Worm (Caenorhabditis elegans): Measurements from ENCODE around the gene col-147.

- TF ChIP-seq ztf-11 (tag; optimal IDR thresholded peaks at IDR 0.05) (no peak), daf-12 (tag; optimal IDR thresholded peaks at IDR 0.05) (no peak)
Measured at ce11 chrV:9622834-9623233, 10.3 kb downstream of the col-147 start, which contains the start of gene idpc-5.

All from whole organism, L3 larva.